Fruit fly (Drosophila melanogaster): ENCODE measurements around the gene Tomosyn.

Tomosyn gene

DNA sequence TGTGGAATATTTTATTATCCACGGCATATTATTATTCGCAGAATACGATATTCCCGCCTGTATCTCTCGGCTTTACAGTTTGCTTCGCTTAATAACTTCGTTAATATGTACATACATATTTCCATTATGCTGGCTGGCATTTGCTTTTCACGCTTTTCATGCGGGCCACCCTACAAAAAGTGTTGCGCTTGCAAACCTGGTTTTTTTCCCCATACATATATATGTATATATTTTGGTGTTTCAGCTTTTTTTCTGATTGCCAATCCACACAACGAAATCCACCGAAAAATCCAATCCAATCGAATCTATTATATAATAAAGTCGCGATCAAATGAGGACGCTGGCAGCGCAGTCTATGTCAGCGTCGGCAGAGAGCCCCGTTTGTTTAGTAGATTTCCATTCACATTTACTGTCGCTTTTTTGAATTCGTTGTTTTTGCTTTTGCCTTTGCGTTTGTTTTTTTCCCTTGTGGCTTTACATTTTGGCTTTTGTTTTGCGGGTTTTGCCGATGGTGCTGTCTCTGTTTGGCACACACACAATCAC is 34.5 kb downstream of the Tomosyn start:
- TF ChIP-seq Hr83 (GFP tag; optimal IDR thresholded peaks at IDR 0.05; ENCODE audit: poor library complexity, severe bottlenecking) (no peak), fru (GFP tag; optimal IDR thresholded peaks at IDR 0.05) (no peak), usp (GFP tag; optimal IDR thresholded peaks at IDR 0.05) (no peak), psq (GFP tag; optimal IDR thresholded peaks at IDR 0.05) (no peak), Hnf4 (GFP tag; optimal IDR thresholded peaks at IDR 0.05) (no peak), br (GFP tag; optimal IDR thresholded peaks at IDR 0.05) (no peak), Hr78 (GFP tag; optimal IDR thresholded peaks at IDR 0.05) (no peak), HLH106 (tag; optimal IDR thresholded peaks at IDR 0.05) (no peak), dl (GFP tag; optimal IDR thresholded peaks at IDR 0.05; ENCODE audit: insufficient read depth in 1 of 2, partially characterized antibody in 2 of 2) (no peak), pan (optimal IDR thresholded peaks at IDR 0.05) (no peak), Mio (GFP tag; optimal IDR thresholded peaks at IDR 0.05) (no peak), Myc (optimal IDR thresholded peaks at IDR 0.05) (no peak), sage (GFP tag; optimal IDR thresholded peaks at IDR 0.05) (no peak), N (GFP tag; optimal IDR thresholded peaks at IDR 0.05) (no peak)

- TF ChIP-seq Jra (GFP tag; optimal IDR thresholded peaks at IDR 0.05) (peak; percentile 88), foxo (GFP tag; optimal IDR thresholded peaks at IDR 0.05) (peak in 1 of 2 experiments; percentile 95), Hnf4 (GFP tag; optimal IDR thresholded peaks at IDR 0.05) (peak; percentile 93), usp (GFP tag; optimal IDR thresholded peaks at IDR 0.05) (no peak), N (GFP tag; optimal IDR thresholded peaks at IDR 0.05) (no peak), Abd-B (GFP tag; optimal IDR thresholded peaks at IDR 0.05) (no peak), CG9705 (GFP tag; optimal IDR thresholded peaks at IDR 0.05) (peak; percentile 84), HLH106 (tag; optimal IDR thresholded peaks at IDR 0.05) (peak; percentile 98), h (GFP tag; optimal IDR thresholded peaks at IDR 0.05) (peak; percentile 95), OdsH (GFP tag; optimal IDR thresholded peaks at IDR 0.05) (peak; percentile 95), sage (GFP tag; optimal IDR thresholded peaks at IDR 0.05) (peak; percentile 93), Vsx2 (GFP tag; optimal IDR thresholded peaks at IDR 0.05; ENCODE audit: partially characterized antibody) (no peak), lola (GFP tag; optimal IDR thresholded peaks at IDR 0.05) (no peak), jim (GFP tag; optimal IDR thresholded peaks at IDR 0.05) (no peak), ey (GFP tag; optimal IDR thresholded peaks at IDR 0.05) (peak; percentile 88), woc (GFP tag; optimal IDR thresholded peaks at IDR 0.05) (peak; percentile 81), pan (optimal IDR thresholded peaks at IDR 0.05) (no peak), CG32264 (GFP tag; optimal IDR thresholded peaks at IDR 0.05) (peak; percentile 71), Mio (GFP tag; optimal IDR thresholded peaks at IDR 0.05) (no peak), br (GFP tag; optimal IDR thresholded peaks at IDR 0.05) (peak; percentile 84), dsf (GFP tag; optimal IDR thresholded peaks at IDR 0.05; ENCODE audit: borderline replicate concordance) (peak; percentile 75), Hr83 (GFP tag; optimal IDR thresholded peaks at IDR 0.05; ENCODE audit: poor library complexity, severe bottlenecking) (no peak), brk (GFP tag; optimal IDR thresholded peaks at IDR 0.05) (peak; percentile 89), Dif (GFP tag; optimal IDR thresholded peaks at IDR 0.05; ENCODE audit: partially characterized antibody) (no peak), CrebA (GFP tag; optimal IDR thresholded peaks at IDR 0.05; ENCODE audit: borderline replicate concordance) (no peak), Dfd (GFP tag; optimal IDR thresholded peaks at IDR 0.05) (no peak), tai (GFP tag; optimal IDR thresholded peaks at IDR 0.05) (peak; percentile 79), sv (GFP tag; optimal IDR thresholded peaks at IDR 0.05) (peak; percentile 85), dl (GFP tag; optimal IDR thresholded peaks at IDR 0.05; ENCODE audit: insufficient read depth in 1 of 2, partially characterized antibody in 2 of 2) (no peak), Rel (GFP tag; optimal IDR thresholded peaks at IDR 0.05) (peak; percentile 71), Rel (tag; optimal IDR thresholded peaks at IDR 0.05) (peak; percentile 91), psq (GFP tag; optimal IDR thresholded peaks at IDR 0.05) (peak; percentile 98), Myc (optimal IDR thresholded peaks at IDR 0.05) (no peak), GATAd (GFP tag; optimal IDR thresholded peaks at IDR 0.05) (peak; percentile 79), fru (GFP tag; optimal IDR thresholded peaks at IDR 0.05) (peak; percentile 94), Hr78 (GFP tag; optimal IDR thresholded peaks at IDR 0.05) (no peak), dmrt93B (GFP tag; optimal IDR thresholded peaks at IDR 0.05) (peak; percentile 88), rgr (GFP tag; optimal IDR thresholded peaks at IDR 0.05) (peak; percentile 94), Sp1 (GFP tag; optimal IDR thresholded peaks at IDR 0.05) (peak; percentile 99)
Observed at dm6 chrX:12666471-12666884, 35.1 kb downstream of the Tomosyn start.
